Fruit fly (Drosophila melanogaster): Measurements from ENCODE around the gene Hsp70Ba.
"Not testable (repeated sequence)": the region's sequence is repeated elsewhere in the genome, so short reads cannot be mapped to it uniquely, and the experiment has no call there.

DNA sequence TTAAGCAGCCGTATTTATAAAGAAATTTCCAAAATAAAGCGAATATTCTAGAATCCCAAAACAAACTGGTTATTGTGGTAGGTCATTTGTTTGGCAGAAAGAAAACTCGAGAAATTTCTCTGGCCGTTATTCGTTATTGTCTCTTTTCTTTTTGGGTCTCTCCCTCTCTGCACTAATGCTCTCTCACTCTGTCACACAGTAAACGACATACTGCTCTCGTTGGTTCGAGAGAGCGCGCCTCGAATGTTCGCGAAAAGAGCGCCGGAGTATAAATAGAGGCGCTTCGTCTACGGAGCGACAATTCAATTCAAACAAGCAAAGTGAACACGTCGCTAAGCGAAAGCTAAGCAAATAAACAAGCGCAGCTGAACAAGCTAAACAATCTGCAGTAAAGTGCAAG, 41.2 kb upstream of the Hsp70Ba start, which contains the start of gene Hsp70Bc:
- TF ChIP-seq ttk, psq, Myc (optimal IDR thresholded peaks at IDR 0.05): not testable (repeated sequence)
